Fruit fly (Drosophila melanogaster) whole organism, prepupa: ENCODE results near the gene Yp3.
A peak's percentile ranks its signal among the peaks of the same experiment; 100 is the strongest.

Source experiments
- CG10631 ChIP-seq: fragments of 200-800 bp; sonication (Bioruptor generic); optimal IDR thresholded peaks from 2 replicates; lab custom pipeline; 2016; ENCODE audit warnings: missing biosample characterization, missing genetic modification characterization
- CG10669 ChIP-seq: fragments of 200-800 bp; sonication (Bioruptor generic); optimal IDR thresholded peaks from 3 replicates; lab custom pipeline; 2018; ENCODE audit warnings: missing biosample characterization, mild to moderate bottlenecking, missing genetic modification characterization, moderate library complexity
- CG11294 ChIP-seq: fragments of 200-800 bp; sonication (Bioruptor generic); IDR thresholded peaks from 2 replicates; pipeline ENCODE4 v1.3.6; 2022; ENCODE audit warnings: missing biosample characterization, missing genetic modification characterization
- CG11762 ChIP-seq: fragments of 200-800 bp; sonication (Bioruptor generic); optimal IDR thresholded peaks from 3 replicates; lab custom pipeline; 2016; ENCODE audit warnings: missing biosample characterization, missing genetic modification characterization; ENCODE audit not compliant: insufficient read depth
- CG11902 ChIP-seq: fragments of 200-800 bp; sonication (Bioruptor generic); optimal IDR thresholded peaks from 3 replicates; lab custom pipeline; 2016; ENCODE audit warnings: missing biosample characterization, missing genetic modification characterization
- CG15336 ChIP-seq: fragments of 200-800 bp; sonication (Bioruptor generic); IDR thresholded peaks from 2 replicates; pipeline ENCODE4 v1.3.6; 2022; ENCODE audit warnings: missing biosample characterization, missing genetic modification characterization
- CG1621 ChIP-seq: fragments of 200-800 bp; sonication (Bioruptor generic); optimal IDR thresholded peaks from 3 replicates; lab custom pipeline; 2018; ENCODE audit warnings: missing biosample characterization, mild to moderate bottlenecking, missing genetic modification characterization
- CG16779 ChIP-seq: fragments of 200-800 bp; sonication (Bioruptor generic); optimal IDR thresholded peaks from 3 replicates; lab custom pipeline; 2017; ENCODE audit warnings: missing biosample characterization, mild to moderate bottlenecking, missing genetic modification characterization
- CG31627 ChIP-seq: fragments of 200-800 bp; sonication (Bioruptor generic); optimal IDR thresholded peaks from 3 replicates; lab custom pipeline; 2016; ENCODE audit warnings: missing biosample characterization, missing genetic modification characterization
- CG32006 ChIP-seq: fragments of 200-800 bp; sonication (Bioruptor generic); optimal IDR thresholded peaks from 3 replicates; lab custom pipeline; 2017; ENCODE audit warnings: missing biosample characterization, mild to moderate bottlenecking, missing genetic modification characterization
- CG34406 ChIP-seq: fragments of 200-800 bp; sonication (Bioruptor generic); optimal IDR thresholded peaks from 3 replicates; lab custom pipeline; 2016; ENCODE audit warnings: missing biosample characterization, missing genetic modification characterization
- CG3919 ChIP-seq: fragments of 200-800 bp; sonication (Bioruptor generic); optimal IDR thresholded peaks from 3 replicates; lab custom pipeline; 2016; ENCODE audit warnings: missing biosample characterization, missing genetic modification characterization
- CG4318 ChIP-seq: fragments of 200-800 bp; sonication (Bioruptor generic); optimal IDR thresholded peaks from 3 replicates; lab custom pipeline; 2017; ENCODE audit warnings: missing biosample characterization, mild to moderate bottlenecking, missing genetic modification characterization
- CG6163 ChIP-seq: fragments of 200-800 bp; sonication (Bioruptor generic); IDR thresholded peaks from 3 replicates; pipeline ENCODE4 v1.3.6; 2022; ENCODE audit warnings: missing biosample characterization, missing genetic modification characterization
- CG6276 ChIP-seq: fragments of 200-800 bp; sonication (Bioruptor generic); optimal IDR thresholded peaks from 2 replicates; lab custom pipeline; 2017; ENCODE audit warnings: missing biosample characterization, mild to moderate bottlenecking, missing genetic modification characterization
- CG6792 ChIP-seq: fragments of 200-800 bp; sonication (Bioruptor generic); optimal IDR thresholded peaks from 3 replicates; lab custom pipeline; 2016; ENCODE audit warnings: missing biosample characterization, missing genetic modification characterization
- CG6854 ChIP-seq: fragments of 200-800 bp; sonication (Bioruptor generic); optimal IDR thresholded peaks from 2 replicates; lab custom pipeline; 2017; ENCODE audit warnings: missing biosample characterization, mild to moderate bottlenecking, missing genetic modification characterization
- CG7368 ChIP-seq: fragments of 200-800 bp; sonication (Bioruptor generic); optimal IDR thresholded peaks from 3 replicates; lab custom pipeline; 2016; ENCODE audit warnings: missing biosample characterization, missing genetic modification characterization
- CG8119 ChIP-seq: fragments of 200-800 bp; sonication (Bioruptor generic); IDR thresholded peaks from 3 replicates; pipeline ENCODE4 v1.3.6; 2022; ENCODE audit warnings: missing biosample characterization, missing genetic modification characterization
- CG8319 ChIP-seq: fragments of 200-800 bp; sonication (Bioruptor generic); optimal IDR thresholded peaks from 3 replicates; lab custom pipeline; 2016; ENCODE audit warnings: missing biosample characterization, missing genetic modification characterization
- CG8632 ChIP-seq: fragments of 200-800 bp; sonication (Bioruptor generic); optimal IDR thresholded peaks from 3 replicates; lab custom pipeline; 2016; ENCODE audit warnings: missing biosample characterization, missing genetic modification characterization
- CG9139 ChIP-seq: fragments of 200-800 bp; sonication (Bioruptor generic); optimal IDR thresholded peaks from 3 replicates; lab custom pipeline; 2017; ENCODE audit warnings: missing biosample characterization, mild to moderate bottlenecking, missing genetic modification characterization
- Eip75B ChIP-seq: fragments of 200-800 bp; sonication (Bioruptor generic); optimal IDR thresholded peaks from 3 replicates; lab custom pipeline; 2016; ENCODE audit warnings: missing biosample characterization, missing genetic modification characterization
- Eip78C ChIP-seq: fragments of 200-800 bp; sonication (Bioruptor generic); peaks from one replicate; lab custom pipeline; 2016; ENCODE audit warnings: missing biosample characterization, missing genetic modification characterization
- Ets96B ChIP-seq: fragments of 200-800 bp; optimal IDR thresholded peaks from 2 replicates; lab custom pipeline; 2019; ENCODE audit warnings: missing biosample characterization, mild to moderate bottlenecking, missing genetic modification characterization, moderate library complexity
- Gug ChIP-seq: fragments of 200-800 bp; sonication (Bioruptor generic); IDR thresholded peaks from 2 replicates; pipeline ENCODE4 v1.3.6; 2022; ENCODE audit warnings: missing biosample characterization, missing genetic modification characterization
- Hr38 ChIP-seq: sonication (Bioruptor generic); optimal IDR thresholded peaks from 2 replicates; lab custom pipeline; 2016; ENCODE audit warnings: missing biosample characterization, missing genetic modification characterization
- Lpt ChIP-seq: fragments of 200-800 bp; sonication (Bioruptor generic); optimal IDR thresholded peaks from 3 replicates; lab custom pipeline; 2016; ENCODE audit warnings: missing biosample characterization, missing genetic modification characterization
- Met ChIP-seq: fragments of 200-800 bp; sonication (Bioruptor generic); optimal IDR thresholded peaks from 3 replicates; lab custom pipeline; 2016; ENCODE audit warnings: missing biosample characterization, missing genetic modification characterization
- OdsH ChIP-seq: fragments of 200-800 bp; sonication (Bioruptor generic); optimal IDR thresholded peaks from 3 replicates; lab custom pipeline; 2016; ENCODE audit warnings: missing biosample characterization, missing genetic modification characterization
- Smox ChIP-seq: fragments of 200-800 bp; sonication (Bioruptor generic); optimal IDR thresholded peaks from 3 replicates; lab custom pipeline; 2016; ENCODE audit warnings: missing biosample characterization, missing genetic modification characterization
- Sox102F ChIP-seq: fragments of 200-800 bp; sonication (Bioruptor generic); optimal IDR thresholded peaks from 2 replicates; lab custom pipeline; 2016; ENCODE audit warnings: missing biosample characterization, mild to moderate bottlenecking, missing genetic modification characterization
- Sox14 ChIP-seq: fragments of 200-800 bp; sonication (Bioruptor generic); optimal IDR thresholded peaks from 3 replicates; lab custom pipeline; 2016; ENCODE audit warnings: missing biosample characterization, missing genetic modification characterization
- Sox15 ChIP-seq: fragments of 200-800 bp; sonication (Bioruptor generic); optimal IDR thresholded peaks from 3 replicates; lab custom pipeline; 2016; ENCODE audit warnings: missing biosample characterization, missing genetic modification characterization
- achi ChIP-seq: fragments of 200-800 bp; sonication (Bioruptor generic); optimal IDR thresholded peaks from 3 replicates; lab custom pipeline; 2016; ENCODE audit warnings: missing biosample characterization, missing genetic modification characterization
- acj6 ChIP-seq: fragments of 200-800 bp; sonication (Bioruptor generic); optimal IDR thresholded peaks from 3 replicates; lab custom pipeline; 2016; ENCODE audit warnings: missing biosample characterization, missing genetic modification characterization
- cyc ChIP-seq: fragments of 200-800 bp; sonication (Bioruptor generic); optimal IDR thresholded peaks from 3 replicates; lab custom pipeline; 2016; ENCODE audit warnings: missing biosample characterization, missing genetic modification characterization
- dsx ChIP-seq: fragments of 200-800 bp; optimal IDR thresholded peaks from 3 replicates; lab custom pipeline; 2019; ENCODE audit warnings: missing biosample characterization, mild to moderate bottlenecking, missing genetic modification characterization, moderate library complexity; ENCODE audit not compliant: poor library complexity, severe bottlenecking
- eg ChIP-seq: fragments of 200-800 bp; sonication (Bioruptor generic); IDR thresholded peaks from 3 replicates; pipeline ENCODE4 v1.3.6; 2022; ENCODE audit warnings: missing biosample characterization, missing genetic modification characterization
- esn ChIP-seq: fragments of 200-800 bp; sonication (Bioruptor generic); optimal IDR thresholded peaks from 2 replicates; lab custom pipeline; 2016; ENCODE audit warnings: missing biosample characterization, mild to moderate bottlenecking, missing genetic modification characterization, moderate library complexity
- fd59A ChIP-seq: fragments of 200-800 bp; sonication (Bioruptor generic); optimal IDR thresholded peaks from 2 replicates; lab custom pipeline; 2017; ENCODE audit warnings: missing biosample characterization, mild to moderate bottlenecking, missing genetic modification characterization, missing genetic modification reagents
- fd85E ChIP-seq: fragments of 200-800 bp; sonication (Bioruptor generic); optimal IDR thresholded peaks from 3 replicates; lab custom pipeline; 2016; ENCODE audit warnings: missing biosample characterization, missing genetic modification characterization
- fkh ChIP-seq: fragments of 200-800 bp; sonication (Bioruptor generic); optimal IDR thresholded peaks from 3 replicates; lab custom pipeline; 2017; ENCODE audit warnings: missing biosample characterization, mild to moderate bottlenecking, missing genetic modification characterization, moderate library complexity
- lz ChIP-seq: fragments of 200-800 bp; sonication (Bioruptor generic); optimal IDR thresholded peaks from 3 replicates; lab custom pipeline; 2016; ENCODE audit warnings: missing biosample characterization, missing genetic modification characterization
- net ChIP-seq: fragments of 200-800 bp; sonication (Bioruptor generic); optimal IDR thresholded peaks from 3 replicates; lab custom pipeline; 2016; ENCODE audit warnings: missing biosample characterization, missing genetic modification characterization
- pdm3 ChIP-seq: fragments of 200-800 bp; sonication (Bioruptor generic); optimal IDR thresholded peaks from 3 replicates; lab custom pipeline; 2016; ENCODE audit warnings: missing biosample characterization, missing genetic modification characterization
- salr ChIP-seq, 2 experiments: fragments of 200-800 bp; sonication (Bioruptor generic); optimal IDR thresholded peaks; 3 replicates each; lab custom pipeline; 2016 to 2018; ENCODE audit warnings: missing biosample characterization in 2 of 2, missing genetic modification characterization in 2 of 2, mild to moderate bottlenecking in 1 of 2
- svp ChIP-seq: fragments of 200-800 bp; sonication (Bioruptor generic); peaks from one replicate; lab custom pipeline; 2016; ENCODE audit warnings: missing biosample characterization, missing genetic modification characterization
- topi ChIP-seq: fragments of 200-800 bp; sonication (Bioruptor generic); optimal IDR thresholded peaks from 3 replicates; lab custom pipeline; 2016; ENCODE audit warnings: missing biosample characterization, missing genetic modification characterization
- vri ChIP-seq: fragments of 200-800 bp; sonication (Bioruptor generic); optimal IDR thresholded peaks from 3 replicates; lab custom pipeline; 2016; ENCODE audit warnings: missing biosample characterization, mild to moderate bottlenecking, missing genetic modification characterization

Gene Yp3

DNA sequence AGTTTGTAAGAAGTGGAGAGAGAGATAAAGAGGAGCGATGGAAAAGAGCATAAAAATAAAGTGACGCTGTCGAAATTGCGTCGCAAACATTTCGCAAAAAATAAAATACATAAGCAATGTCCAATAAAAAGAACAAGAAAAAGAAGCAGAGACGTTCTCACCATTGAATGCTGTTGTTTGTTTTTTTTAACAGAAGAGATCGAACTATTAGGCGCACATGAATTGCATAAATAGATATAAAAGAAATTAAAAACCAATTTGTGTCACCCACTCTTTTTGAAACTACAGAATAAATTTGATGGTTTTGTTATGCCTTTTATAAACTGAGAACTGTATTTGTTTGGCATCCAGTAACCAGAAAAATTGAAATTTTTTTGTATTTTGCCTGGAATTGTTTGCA lies 5.6 kb upstream of the Yp3 start:
- TF ChIP-seq CG15336 (no peak), Sox14 (GFP tag; lab: Kevin White, UChicago) (no peak), svp (GFP tag; lab: Kevin White, UChicago) (peak; percentile 58), cyc (no peak), pdm3 (GFP tag; lab: Kevin White, UChicago) (no peak), CG6854 (GFP tag; lab: Kevin White, UChicago) (no peak), topi (GFP tag; lab: Kevin White, UChicago) (no peak), esn (no peak)

DNA sequence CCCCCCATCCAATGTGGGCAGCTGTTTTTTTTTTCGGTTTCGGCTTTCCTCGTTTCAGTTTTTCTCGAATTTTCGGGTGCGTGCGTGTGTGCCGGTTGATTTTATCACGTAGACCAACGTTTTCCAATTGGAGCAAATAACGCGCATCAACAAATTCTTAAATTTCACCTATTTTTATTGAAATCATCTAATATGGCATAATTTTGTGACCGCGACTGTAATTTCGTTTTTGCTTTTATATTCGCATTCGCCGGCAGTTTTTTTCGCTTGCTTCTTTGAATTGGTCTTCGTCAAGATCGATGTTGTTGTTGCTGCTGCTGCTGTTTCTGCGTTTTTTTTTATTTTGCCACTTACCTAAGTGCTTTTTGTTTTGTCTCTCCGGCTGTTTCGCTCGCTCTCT lies 4.9 kb upstream of the Yp3 start:
- TF ChIP-seq achi (peak; percentile 47), svp (GFP tag; lab: Kevin White, UChicago) (peak; percentile 77), CG6276 (GFP tag; lab: Kevin White, UChicago) (peak; percentile 76), salr (GFP tag; optimal IDR thresholded peaks at IDR 0.05; lab: Kevin White, UChicago) (peak in 1 of 2 experiments; percentile 39), CG31627 (GFP tag; lab: Kevin White, UChicago) (peak; percentile 38), CG34406 (GFP tag; lab: Kevin White, UChicago) (peak; percentile 50), eg (GFP tag; lab: Robert Waterston, UW) (peak; percentile 80), Eip78C (GFP tag; lab: Kevin White, UChicago) (peak; percentile 78), fkh (GFP tag; lab: Kevin White, UChicago) (no peak), CG8119 (peak; percentile 73), pdm3 (GFP tag; lab: Kevin White, UChicago) (peak; percentile 32), Ets96B (tag; lab: Kevin White, UChicago) (peak; percentile 34), CG32006 (peak; percentile 53), Sox15 (GFP tag; lab: Kevin White, UChicago) (peak; percentile 8), Sox102F (GFP tag; lab: Kevin White, UChicago) (peak; percentile 38), Hr38 (no peak), Sox14 (GFP tag; lab: Kevin White, UChicago) (peak; percentile 34), cyc (peak; percentile 20), Eip75B (GFP tag; lab: Kevin White, UChicago) (no peak), CG11762 (GFP tag; lab: Kevin White, UChicago) (peak; percentile 3), CG6163 (peak; percentile 88; the same call in 2 of the 3 replicates), acj6 (GFP tag; lab: Kevin White, UChicago) (peak; percentile 31), Smox (GFP tag; lab: Kevin White, UChicago) (peak; percentile 62), CG16779 (peak; percentile 13), Lpt (GFP tag; lab: Kevin White, UChicago) (peak; percentile 28), net (GFP tag; lab: Kevin White, UChicago) (peak; percentile 34), CG8632 (GFP tag; lab: Kevin White, UChicago) (peak; percentile 6), CG4318 (GFP tag; lab: Kevin White, UChicago) (peak; percentile 26), CG11902 (GFP tag; lab: Kevin White, UChicago) (no peak), CG3919 (GFP tag; lab: Kevin White, UChicago) (peak; percentile 55), OdsH (GFP tag; lab: Kevin White, UChicago) (peak; percentile 22), esn (peak; percentile 48), vri (peak; percentile 58), CG10631 (peak; percentile 1), CG7368 (GFP tag; lab: Kevin White, UChicago) (peak; percentile 49), topi (GFP tag; lab: Kevin White, UChicago) (peak; percentile 62), lz (GFP tag; lab: Kevin White, UChicago) (peak; percentile 34), dsx (GFP tag; lab: Kevin White, UChicago) (no peak), CG11294 (GFP tag; lab: Robert Waterston, UW) (no peak; the same call in 1 of the 2 replicates), fd85E (GFP tag; lab: Kevin White, UChicago) (no peak), CG1621 (tag; lab: Kevin White, UChicago) (peak; percentile 38), Met (GFP tag; lab: Kevin White, UChicago) (peak; percentile 62), CG10669 (GFP tag; lab: Kevin White, UChicago) (peak; percentile 26), CG9139 (peak; percentile 29), CG8319 (no peak), CG15336 (peak; percentile 58), CG6792 (GFP tag; lab: Kevin White, UChicago) (peak; percentile 36), Gug (GFP tag; lab: Robert Waterston, UW) (peak; percentile 42), fd59A (GFP tag; lab: Kevin White, UChicago) (no peak)
